Fruit fly (Drosophila melanogaster) whole organism, embryonic: ENCODE measurements around the gene H2.0.

Source experiments
- ATbp ChIP-seq: fragments of 200-800 bp; sonication (Bioruptor generic); optimal IDR thresholded peaks from 2 replicates; lab custom pipeline; 2017; ENCODE audit warnings: missing biosample characterization, mild to moderate bottlenecking, missing genetic modification characterization, missing genetic modification reagents
- Abd-B ChIP-seq: fragments of 200-800 bp; sonication (Bioruptor generic); optimal IDR thresholded peaks from 2 replicates; lab custom pipeline; 2018; ENCODE audit warnings: missing biosample characterization, mild to moderate bottlenecking, missing genetic modification characterization, moderate library complexity
- Blimp-1 ChIP-seq: fragments of 200-800 bp; sonication (Bioruptor generic); optimal IDR thresholded peaks from 3 replicates; lab custom pipeline; 2018; ENCODE audit warnings: missing biosample characterization, missing genetic modification characterization, mild to moderate bottlenecking, moderate library complexity, missing genetic modification reagents
- CG10462 ChIP-seq: fragments of 200-800 bp; sonication (Bioruptor generic); optimal IDR thresholded peaks from 2 replicates; lab custom pipeline; 2016; ENCODE audit warnings: missing biosample characterization, missing genetic modification characterization
- CG12071 ChIP-seq: fragments of 200-800 bp; sonication (Bioruptor generic); optimal IDR thresholded peaks from 3 replicates; lab custom pipeline; 2018; ENCODE audit warnings: missing biosample characterization, mild to moderate bottlenecking, missing genetic modification characterization
- CG12299 ChIP-seq: fragments of 200-800 bp; sonication (Bioruptor generic); optimal IDR thresholded peaks from 2 replicates; lab custom pipeline; 2018; ENCODE audit warnings: missing biosample characterization, mild to moderate bottlenecking, missing genetic modification characterization
- CG14441 ChIP-seq: fragments of 200-800 bp; sonication (Bioruptor generic); IDR thresholded peaks from 2 replicates; pipeline ENCODE4 v1.3.6; 2022; ENCODE audit warnings: missing biosample characterization, missing genetic modification characterization
- CG14710 ChIP-seq: fragments of 200-800 bp; sonication (Bioruptor generic); optimal IDR thresholded peaks from 3 replicates; lab custom pipeline; 2019; ENCODE audit warnings: missing biosample characterization, mild to moderate bottlenecking, missing genetic modification characterization, moderate library complexity
- CG15696 ChIP-seq: fragments of 200-800 bp; sonication (Bioruptor generic); optimal IDR thresholded peaks from 2 replicates; lab custom pipeline; 2019; ENCODE audit warnings: missing biosample characterization, mild to moderate bottlenecking, missing genetic modification characterization, moderate library complexity
- CG18619 ChIP-seq: fragments of 200-800 bp; sonication (Bioruptor generic); optimal IDR thresholded peaks from 3 replicates; lab custom pipeline; 2017; ENCODE audit warnings: missing biosample characterization, mild to moderate bottlenecking, missing genetic modification characterization
- CG6272 ChIP-seq: fragments of 200-800 bp; sonication (Bioruptor generic); IDR thresholded peaks from 2 replicates; pipeline ENCODE4 v1.3.6; 2022; ENCODE audit warnings: missing biosample characterization, missing genetic modification characterization
- CG8281 ChIP-seq: fragments of 200-800 bp; sonication (Bioruptor generic); optimal IDR thresholded peaks from 2 replicates; lab custom pipeline; 2018; ENCODE audit warnings: missing biosample characterization, mild to moderate bottlenecking, missing genetic modification characterization, moderate library complexity
- CG8924 ChIP-seq: fragments of 200-800 bp; optimal IDR thresholded peaks from 3 replicates; lab custom pipeline; 2019; ENCODE audit warnings: missing biosample characterization, mild to moderate bottlenecking, missing genetic modification characterization, moderate library complexity
- CG9215 ChIP-seq: fragments of 200-800 bp; sonication (Bioruptor generic); IDR thresholded peaks from 2 replicates; pipeline ENCODE4 v1.3.6; 2022; ENCODE audit warnings: missing biosample characterization, missing genetic modification characterization
- CG9876 ChIP-seq: fragments of 200-800 bp; sonication (Bioruptor generic); optimal IDR thresholded peaks from 2 replicates; lab custom pipeline; 2016; ENCODE audit warnings: missing biosample characterization, missing genetic modification characterization
- HmgZ ChIP-seq: fragments of 200-800 bp; sonication (Bioruptor generic); optimal IDR thresholded peaks from 2 replicates; lab custom pipeline; 2018; ENCODE audit warnings: missing biosample characterization, mild to moderate bottlenecking, missing genetic modification characterization
- MTF-1 ChIP-seq: fragments of 200-800 bp; sonication (Bioruptor generic); optimal IDR thresholded peaks from 2 replicates; lab custom pipeline; 2018; ENCODE audit warnings: missing biosample characterization, mild to moderate bottlenecking, missing genetic modification characterization, borderline replicate concordance
- Meics ChIP-seq: fragments of 200-800 bp; sonication (Bioruptor generic); optimal IDR thresholded peaks from 2 replicates; lab custom pipeline; 2017; ENCODE audit warnings: missing biosample characterization, mild to moderate bottlenecking, missing genetic modification characterization
- Myb ChIP-seq: fragments of 200-800 bp; sonication (Bioruptor generic); optimal IDR thresholded peaks from 2 replicates; lab custom pipeline; 2016; ENCODE audit warnings: missing biosample characterization, missing genetic modification characterization
- NC2β ChIP-seq: fragments of 200-800 bp; sonication (Bioruptor generic); optimal IDR thresholded peaks from 2 replicates; lab custom pipeline; 2016; ENCODE audit warnings: missing biosample characterization, missing genetic modification characterization
- PHDP ChIP-seq: fragments of 200-800 bp; sonication (Bioruptor generic); optimal IDR thresholded peaks from 3 replicates; lab custom pipeline; 2018; ENCODE audit warnings: missing biosample characterization, mild to moderate bottlenecking, missing genetic modification characterization, moderate library complexity
- Sin3A ChIP-seq: fragments of >200 bp; optimal IDR thresholded peaks from 2 replicates; lab custom pipeline; 2018
- Six4 ChIP-seq: fragments of 200-800 bp; sonication (Bioruptor generic); optimal IDR thresholded peaks from 2 replicates; lab custom pipeline; 2016; ENCODE audit warnings: missing biosample characterization, missing genetic modification characterization
- Sry-δ ChIP-seq: fragments of 200-800 bp; sonication (Bioruptor generic); optimal IDR thresholded peaks from 2 replicates; lab custom pipeline; 2016; ENCODE audit warnings: missing biosample characterization, missing genetic modification characterization
- Ssrp ChIP-seq: fragments of 200-800 bp; sonication (Bioruptor generic); optimal IDR thresholded peaks from 2 replicates; lab custom pipeline; 2018; ENCODE audit warnings: missing biosample characterization, mild to moderate bottlenecking, missing genetic modification characterization, moderate library complexity
- Trl ChIP-seq, 3 experiments: fragments of >200 bp in 2 of 3; fragments of 200-800 bp in 1 of 3; sonication (Bioruptor generic) in 1 of 3; optimal IDR thresholded peaks; 2 replicates in 1 of 3; 3 replicates in 2 of 3; lab custom pipeline; 2016 to 2017; ENCODE audit warnings: missing biosample characterization in 1 of 3, missing genetic modification characterization in 1 of 3
- Vsx1 ChIP-seq: fragments of 200-800 bp; sonication (Bioruptor generic); optimal IDR thresholded peaks from 2 replicates; lab custom pipeline; 2017; ENCODE audit warnings: missing biosample characterization, mild to moderate bottlenecking, missing genetic modification characterization, missing genetic modification reagents
- Xrp1 ChIP-seq: fragments of 200-800 bp; sonication (Bioruptor generic); IDR thresholded peaks from 2 replicates; pipeline ENCODE4 v1.3.6; 2022; ENCODE audit warnings: missing biosample characterization, missing genetic modification characterization
- bcd ChIP-seq: fragments of 200-800 bp; sonication (Bioruptor generic); optimal IDR thresholded peaks from 2 replicates; lab custom pipeline; 2017; ENCODE audit warnings: missing biosample characterization, mild to moderate bottlenecking, missing genetic modification characterization
- bigmax ChIP-seq: fragments of 200-800 bp; sonication (Bioruptor generic); optimal IDR thresholded peaks from 2 replicates; lab custom pipeline; 2018; ENCODE audit warnings: missing biosample characterization, mild to moderate bottlenecking, missing genetic modification characterization
- bsh ChIP-seq, 2 experiments: fragments of 200-800 bp; sonication (Bioruptor generic); optimal IDR thresholded peaks; 2 replicates each; lab custom pipeline; 2017 to 2018; ENCODE audit warnings: mild to moderate bottlenecking in 2 of 2, missing biosample characterization in 2 of 2, missing genetic modification characterization in 2 of 2, moderate library complexity in 1 of 2
- cad ChIP-seq: fragments of >200 bp; optimal IDR thresholded peaks from 2 replicates; lab custom pipeline; 2017; ENCODE audit warnings: missing biosample characterization, missing genetic modification characterization
- dati ChIP-seq: fragments of 200-800 bp; sonication (Bioruptor generic); IDR thresholded peaks from 2 replicates; pipeline ENCODE4 v1.3.6; 2022; ENCODE audit warnings: missing biosample characterization, missing genetic modification characterization
- dm ChIP-seq: fragments of 200-800 bp; sonication (Bioruptor generic); optimal IDR thresholded peaks from 3 replicates; lab custom pipeline; 2016; ENCODE audit warnings: missing biosample characterization, missing genetic modification characterization
- exex ChIP-seq: fragments of 200-800 bp; sonication (Bioruptor generic); optimal IDR thresholded peaks from 4 replicates; lab custom pipeline; 2018; ENCODE audit warnings: missing biosample characterization, mild to moderate bottlenecking, missing genetic modification characterization, moderate library complexity
- her ChIP-seq: fragments of 200-800 bp; sonication (Bioruptor generic); optimal IDR thresholded peaks from 2 replicates; lab custom pipeline; 2016; ENCODE audit warnings: missing biosample characterization, missing genetic modification characterization
- hkb ChIP-seq, 2 experiments: fragments of 200-800 bp in 1 of 2; fragments of >200 bp in 1 of 2; sonication (Bioruptor generic) in 1 of 2; IDR thresholded peaks in 1 of 2; optimal IDR thresholded peaks in 1 of 2; 2 replicates each; pipeline versions ENCODE4 v1.3.6 to Lab custom; 2017 to 2022; ENCODE audit warnings: missing biosample characterization in 1 of 2, missing genetic modification characterization in 1 of 2
- inv ChIP-seq: fragments of 200-800 bp; sonication (Bioruptor generic); IDR thresholded peaks from 2 replicates; pipeline ENCODE4 v1.3.6; 2022; ENCODE audit warnings: missing biosample characterization, missing genetic modification characterization; ENCODE audit not compliant: partially characterized antibody
- jigr1 ChIP-seq: fragments of 200-800 bp; sonication (Bioruptor generic); IDR thresholded peaks from 3 replicates; pipeline ENCODE4 v1.3.6; 2022; ENCODE audit warnings: missing biosample characterization, missing genetic modification characterization
- ranshi ChIP-seq: fragments of 200-800 bp; sonication (Bioruptor generic); IDR thresholded peaks from 2 replicates; pipeline ENCODE4 v1.3.6; 2022; ENCODE audit warnings: missing biosample characterization, missing genetic modification characterization
- salm ChIP-seq: fragments of 200-800 bp; sonication (Bioruptor generic); optimal IDR thresholded peaks from 2 replicates; lab custom pipeline; 2018; ENCODE audit warnings: missing biosample characterization, mild to moderate bottlenecking, missing genetic modification characterization
- twi ChIP-seq: fragments of 200-800 bp; optimal IDR thresholded peaks from 2 replicates; lab custom pipeline; 2019; ENCODE audit warnings: missing biosample characterization, mild to moderate bottlenecking, missing genetic modification characterization, moderate library complexity
- wek ChIP-seq: fragments of 200-800 bp; sonication (Bioruptor generic); optimal IDR thresholded peaks from 3 replicates; lab custom pipeline; 2018; ENCODE audit warnings: missing biosample characterization, mild to moderate bottlenecking, missing genetic modification characterization, moderate library complexity
- yki ChIP-seq: fragments of >200 bp; optimal IDR thresholded peaks from 3 replicates; lab custom pipeline; 2018

The H2.0 gene

dm6 chr2L:5981433-5982333, 37.5 kb downstream of the H2.0 start, which contains the start of gene eIF4A (continued):
- TF ChIP-seq CG12071 (GFP tag; lab: Kevin White, UChicago) (peak; percentile 29), CG9215 (GFP tag; lab: Robert Waterston, UW) (no peak), Vsx1 (GFP tag; lab: Kevin White, UChicago) (peak; percentile 26), dati (GFP tag; lab: Robert Waterston, UW) (no peak), exex (tag; lab: Kevin White, UChicago) (no peak), Sin3A (peak; percentile 96), Sry-δ (GFP tag; lab: Kevin White, UChicago) (peak; percentile 95), dm (GFP tag; lab: Kevin White, UChicago) (peak; percentile 85), salm (tag; lab: Kevin White, UChicago) (peak; percentile 52), her (GFP tag; lab: Kevin White, UChicago) (no peak), Xrp1 (GFP tag; lab: Robert Waterston, UW) (no peak), CG9876 (GFP tag; lab: Kevin White, UChicago) (peak; percentile 7), jigr1 (GFP tag; lab: Robert Waterston, UW) (no peak), CG6272 (GFP tag; lab: Robert Waterston, UW) (0 out of 2 replicates have a peak, but pooled peaks have one; percentile 43), Trl (optimal IDR thresholded peaks at IDR 0.05; lab: Kevin White, UChicago) (peak; percentile 84 to 90), Trl (GFP tag; optimal IDR thresholded peaks at IDR 0.05; lab: Kevin White, UChicago) (no peak), NC2β (GFP tag; lab: Kevin White, UChicago) (peak; percentile 49), Myb (GFP tag; lab: Kevin White, UChicago) (peak; percentile 19), CG8924 (tag; lab: Kevin White, UChicago) (peak; percentile 27), HmgZ (tag; lab: Kevin White, UChicago) (peak; percentile 15), bcd (GFP tag; lab: Kevin White, UChicago) (peak; percentile 42), bsh (GFP tag; optimal IDR thresholded peaks at IDR 0.05; lab: Kevin White, UChicago) (peak in 1 of 2 experiments; percentile 22), CG12299 (tag; lab: Kevin White, UChicago) (peak; percentile 10), CG10462 (GFP tag; lab: Kevin White, UChicago) (no peak), ATbp (GFP tag; lab: Kevin White, UChicago) (peak; percentile 4), Ssrp (tag; lab: Kevin White, UChicago) (peak; percentile 12), Meics (GFP tag; lab: Kevin White, UChicago) (peak; percentile 15), CG14710 (peak; percentile 73), bigmax (GFP tag; lab: Kevin White, UChicago) (peak; percentile 40), cad (no peak), CG14441 (GFP tag; lab: Robert Waterston, UW) (no peak), CG15696 (tag; lab: Kevin White, UChicago) (peak; percentile 12), CG18619 (GFP tag; lab: Kevin White, UChicago) (peak; percentile 47), hkb (optimal IDR thresholded peaks at IDR 0.05; lab: Kevin White, UChicago) (peak; percentile 41), hkb (GFP tag; IDR thresholded peaks at IDR 0.05; lab: Robert Waterston, UW) (no peak), ranshi (no peak), Six4 (GFP tag; lab: Kevin White, UChicago) (no peak), Blimp-1 (no peak), yki (lab: Kevin White, UChicago) (peak; percentile 61), MTF-1 (peak; percentile 37), inv (GFP tag; lab: Robert Waterston, UW) (no peak), CG8281 (tag; lab: Kevin White, UChicago) (no peak), twi (tag; lab: Kevin White, UChicago) (peak; percentile 45), wek (GFP tag; lab: Kevin White, UChicago) (peak; percentile 38), PHDP (peak; percentile 41), Abd-B (GFP tag; lab: Kevin White, UChicago) (peak; percentile 57)
